Worm (Caenorhabditis elegans): Measurements from ENCODE around the gene Y37D8A.4.
A peak's percentile ranks its signal among the peaks of the same experiment; 100 is the strongest.

Gene Y37D8A.4

ce11 chrIII:12806712-12807111 is 32.1 kb downstream of the Y37D8A.4 start, which contains the start of gene BE10.5:
BE10.5 (minus strand) TSS chrIII:12806812.
- no peak for TF ChIP-seq ceh-6 (GFP tag; optimal IDR thresholded peaks at IDR 0.05)
- TF ChIP-seq ets-4 (tag; optimal IDR thresholded peaks at IDR 0.05), result no peak
- no peak for TF ChIP-seq tbx-7 (tag; optimal IDR thresholded peaks at IDR 0.05)
- TF ChIP-seq sox-2 (GFP tag; IDR thresholded peaks at IDR 0.05), result no peak
- TF ChIP-seq pat-9 (tag; optimal IDR thresholded peaks at IDR 0.05), result no peak
- no peak for TF ChIP-seq F13H6.1 (tag; optimal IDR thresholded peaks at IDR 0.05)
- TF ChIP-seq pha-4 (tag; optimal IDR thresholded peaks at IDR 0.05), result no peak
- TF ChIP-seq ceh-18 (tag; optimal IDR thresholded peaks at IDR 0.05), result no peak
- no peak for TF ChIP-seq sox-4 (tag; optimal IDR thresholded peaks at IDR 0.05)
- no peak for TF ChIP-seq lim-6 (tag; optimal IDR thresholded peaks at IDR 0.05)
- TF ChIP-seq rnt-1 (tag; optimal IDR thresholded peaks at IDR 0.05), result no peak
- no peak for TF ChIP-seq elt-4 (tag; optimal IDR thresholded peaks at IDR 0.05)

- TF ChIP-seq rnt-1 (tag; optimal IDR thresholded peaks at IDR 0.05) (peak; percentile 69), hlh-15 (tag; optimal IDR thresholded peaks at IDR 0.05) (no peak)
Observed at ce11 chrIII:12800529-12800928, 38.2 kb downstream of the Y37D8A.4 start.

- TF ChIP-seq F13H6.1 (tag; optimal IDR thresholded peaks at IDR 0.05), result no peak
- TF ChIP-seq ceh-9 (tag; optimal IDR thresholded peaks at IDR 0.05), result no peak
- TF ChIP-seq Y22D7AL.16 (tag; optimal IDR thresholded peaks at IDR 0.05), result no peak
- TF ChIP-seq madf-2 (tag; optimal IDR thresholded peaks at IDR 0.05), result no peak
- TF ChIP-seq npax-4 (tag; optimal IDR thresholded peaks at IDR 0.05), result no peak
- no peak for TF ChIP-seq fax-1 (tag; optimal IDR thresholded peaks at IDR 0.05)
- no peak for TF ChIP-seq ceh-19 (GFP tag; optimal IDR thresholded peaks at IDR 0.05)
- no peak for TF ChIP-seq ahr-1 (tag; optimal IDR thresholded peaks at IDR 0.05)
- TF ChIP-seq sox-2 (GFP tag; IDR thresholded peaks at IDR 0.05), result no peak
- no peak for TF ChIP-seq elt-2 (tag; optimal IDR thresholded peaks at IDR 0.05)
- no peak for TF ChIP-seq gmeb-2 (tag; optimal IDR thresholded peaks at IDR 0.05)
- TF ChIP-seq ceh-31 (tag; optimal IDR thresholded peaks at IDR 0.05), result no peak
- TF ChIP-seq ceh-18 (tag; optimal IDR thresholded peaks at IDR 0.05), result no peak
Observed at ce11 chrIII:12798469-12798868, 40.3 kb downstream of the Y37D8A.4 start, which contains the start of gene agmo-1. agmo-1 (minus strand) TSS chrIII:12798569.

ce11 chrIII:12794200-12794599 is 44.6 kb downstream of the Y37D8A.4 start:
- TF ChIP-seq K02D7.2 (tag; optimal IDR thresholded peaks at IDR 0.05) (no peak), ceh-34 (tag; optimal IDR thresholded peaks at IDR 0.05) (no peak), madf-2 (tag; optimal IDR thresholded peaks at IDR 0.05) (no peak), hlh-15 (tag; optimal IDR thresholded peaks at IDR 0.05) (no peak), K09A11.1 (tag; optimal IDR thresholded peaks at IDR 0.05; ENCODE audit: insufficient read depth) (no peak), sdc-2 (tag; optimal IDR thresholded peaks at IDR 0.05) (no peak), hlh-13 (GFP tag; optimal IDR thresholded peaks at IDR 0.05) (no peak), pros-1 (tag; optimal IDR thresholded peaks at IDR 0.05) (no peak), ceh-18 (tag; optimal IDR thresholded peaks at IDR 0.05) (no peak), unc-42 (tag; optimal IDR thresholded peaks at IDR 0.05) (no peak), pax-1 (tag; optimal IDR thresholded peaks at IDR 0.05) (no peak), unc-3 (GFP tag; conservative IDR thresholded peaks at IDR 0.05) (no peak), unc-3 (tag; optimal IDR thresholded peaks at IDR 0.05) (no peak), pha-4 (tag; optimal IDR thresholded peaks at IDR 0.05) (no peak), T23F11.4 (GFP tag; optimal IDR thresholded peaks at IDR 0.05) (no peak)

- no peak for TF ChIP-seq ceh-48 (tag; optimal IDR thresholded peaks at IDR 0.05)
- no peak for TF ChIP-seq pag-3 (tag; optimal IDR thresholded peaks at IDR 0.05; ENCODE audit: borderline replicate concordance)
Observed at ce11 chrIII:12789420-12789819, 49.3 kb downstream of the Y37D8A.4 start, which contains the start of gene BE10.1. BE10.1 (minus strand) TSS chrIII:12789520.

Data from whole organism, late embryonic.